Fruit fly (Drosophila melanogaster): ENCODE data around the gene Gr66a.

Gr66a gene

DNA sequence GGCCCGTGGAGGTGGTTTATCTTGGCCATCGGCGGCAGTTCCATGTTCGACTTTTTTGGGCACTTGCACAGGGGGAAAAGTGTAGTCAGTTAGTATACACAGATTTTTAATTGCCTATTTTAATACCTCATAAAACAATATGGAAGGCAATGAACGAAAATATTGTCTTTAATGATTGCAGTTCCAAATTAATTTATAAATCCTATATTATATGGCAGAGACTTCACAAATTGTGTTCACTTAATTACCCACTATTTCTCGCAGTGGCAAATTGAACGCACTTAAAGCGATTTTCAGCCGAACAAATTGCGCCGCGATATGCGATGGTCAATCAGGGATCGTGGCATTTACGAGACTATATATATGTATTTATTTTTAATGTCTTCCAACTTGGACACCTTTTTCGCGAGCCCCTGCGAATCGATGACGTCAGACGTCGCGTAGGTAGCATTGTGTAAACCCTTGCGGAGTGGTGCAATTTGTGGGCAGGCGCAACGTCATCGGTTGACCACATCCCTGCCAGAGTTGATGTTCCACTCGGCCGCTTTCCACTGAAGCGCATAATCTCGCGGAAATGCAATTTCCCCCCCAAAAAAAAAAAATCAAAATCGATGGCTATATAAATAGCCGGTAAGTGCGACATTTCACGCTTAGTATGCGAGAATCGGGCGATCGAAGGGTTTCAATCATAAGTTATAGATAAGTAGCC lies 13.5 kb upstream of the Gr66a start, which contains the start of gene CG13670:
Gene CG13670, plus strand, starts transcription at position 659 of the 709 bp plus-strand sequence.
- TF ChIP-seq CG8924 (tag; optimal IDR thresholded peaks at IDR 0.05) (no peak), bowl (GFP tag; IDR thresholded peaks at IDR 0.05) (no peak), Myb (GFP tag; optimal IDR thresholded peaks at IDR 0.05) (no peak), Sox100B (GFP tag; optimal IDR thresholded peaks at IDR 0.05) (no peak), sd (tag; optimal IDR thresholded peaks at IDR 0.05) (no peak), yki (optimal IDR thresholded peaks at IDR 0.05) (no peak), CG11093 (GFP tag; IDR thresholded peaks at IDR 0.05) (no peak), Dip2 (GFP tag; IDR thresholded peaks at IDR 0.05) (no peak), CG14860 (GFP tag; IDR thresholded peaks at IDR 0.05; ENCODE audit: partially characterized antibody) (no peak), CG12236 (GFP tag; optimal IDR thresholded peaks at IDR 0.05) (no peak), Doc2 (GFP tag; IDR thresholded peaks at IDR 0.05) (no peak), CG2678 (tag; optimal IDR thresholded peaks at IDR 0.05) (no peak), nerfin-2 (GFP tag; IDR thresholded peaks at IDR 0.05; ENCODE audit: partially characterized antibody) (no peak), CG16813 (GFP tag; IDR thresholded peaks at IDR 0.05; ENCODE audit: partially characterized antibody) (no peak), vfl (GFP tag; optimal IDR thresholded peaks at IDR 0.05) (no peak), Hmr (GFP tag; optimal IDR thresholded peaks at IDR 0.05) (no peak), jigr1 (GFP tag; IDR thresholded peaks at IDR 0.05) (no peak), CG5245 (GFP tag; optimal IDR thresholded peaks at IDR 0.05) (no peak), Drgx (GFP tag; IDR thresholded peaks at IDR 0.05) (peak; percentile 62), hb (GFP tag; IDR thresholded peaks at IDR 0.05; ENCODE audit: partially characterized antibody) (no peak), CG12299 (tag; optimal IDR thresholded peaks at IDR 0.05) (no peak), CG31441 (GFP tag; IDR thresholded peaks at IDR 0.05) (no peak), Scr (GFP tag; IDR thresholded peaks at IDR 0.05; ENCODE audit: partially characterized antibody) (no peak), Hmx (GFP tag; optimal IDR thresholded peaks at IDR 0.05) (no peak), CG17829 (tag; optimal IDR thresholded peaks at IDR 0.05) (no peak), Hr51 (GFP tag; optimal IDR thresholded peaks at IDR 0.05) (peak in 1 of 2 experiments; percentile 1), Nf-YC (tag; optimal IDR thresholded peaks at IDR 0.05) (no peak), CG10543 (GFP tag; optimal IDR thresholded peaks at IDR 0.05) (no peak), CG6689 (GFP tag; IDR thresholded peaks at IDR 0.05) (0 out of 2 replicates have a peak, but pooled peaks have one; percentile 9), Ets97D (GFP tag; optimal IDR thresholded peaks at IDR 0.05) (no peak), dmrt99B (tag; optimal IDR thresholded peaks at IDR 0.05) (peak; percentile 2), CG8478 (optimal IDR thresholded peaks at IDR 0.05) (no peak), pb (GFP tag; optimal IDR thresholded peaks at IDR 0.05) (no peak), Lpt (GFP tag; optimal IDR thresholded peaks at IDR 0.05) (no peak), CG32767 (GFP tag; IDR thresholded peaks at IDR 0.05) (no peak), CG1024 (GFP tag; IDR thresholded peaks at IDR 0.05) (no peak), prd (optimal IDR thresholded peaks at IDR 0.05) (no peak), prd (GFP tag; IDR thresholded peaks at IDR 0.05) (no peak), aop (GFP tag; IDR thresholded peaks at IDR 0.05) (no peak), ara (GFP tag; IDR thresholded peaks at IDR 0.05) (no peak), gcm (GFP tag; optimal IDR thresholded peaks at IDR 0.05) (no peak), CG31365 (tag; optimal IDR thresholded peaks at IDR 0.05) (no peak), CTCF (GFP tag; optimal IDR thresholded peaks at IDR 0.05) (no peak), CG5180 (GFP tag; optimal IDR thresholded peaks at IDR 0.05) (no peak), Ada2b (GFP tag; IDR thresholded peaks at IDR 0.05) (0 out of 2 replicates have a peak, but pooled peaks have one; percentile 22), CG10366 (GFP tag; IDR thresholded peaks at IDR 0.05) (no peak), CG3847 (GFP tag; IDR thresholded peaks at IDR 0.05) (no peak), wek (GFP tag; optimal IDR thresholded peaks at IDR 0.05) (no peak), CG13296 (GFP tag; optimal IDR thresholded peaks at IDR 0.05) (no peak), stwl (tag; optimal IDR thresholded peaks at IDR 0.05) (no peak), sens (GFP tag) (peak; percentile 1), dan (GFP tag; IDR thresholded peaks at IDR 0.05) (no peak)
